Fruit fly (Drosophila melanogaster): ENCODE measurements around the gene Gr93d.

DNA sequence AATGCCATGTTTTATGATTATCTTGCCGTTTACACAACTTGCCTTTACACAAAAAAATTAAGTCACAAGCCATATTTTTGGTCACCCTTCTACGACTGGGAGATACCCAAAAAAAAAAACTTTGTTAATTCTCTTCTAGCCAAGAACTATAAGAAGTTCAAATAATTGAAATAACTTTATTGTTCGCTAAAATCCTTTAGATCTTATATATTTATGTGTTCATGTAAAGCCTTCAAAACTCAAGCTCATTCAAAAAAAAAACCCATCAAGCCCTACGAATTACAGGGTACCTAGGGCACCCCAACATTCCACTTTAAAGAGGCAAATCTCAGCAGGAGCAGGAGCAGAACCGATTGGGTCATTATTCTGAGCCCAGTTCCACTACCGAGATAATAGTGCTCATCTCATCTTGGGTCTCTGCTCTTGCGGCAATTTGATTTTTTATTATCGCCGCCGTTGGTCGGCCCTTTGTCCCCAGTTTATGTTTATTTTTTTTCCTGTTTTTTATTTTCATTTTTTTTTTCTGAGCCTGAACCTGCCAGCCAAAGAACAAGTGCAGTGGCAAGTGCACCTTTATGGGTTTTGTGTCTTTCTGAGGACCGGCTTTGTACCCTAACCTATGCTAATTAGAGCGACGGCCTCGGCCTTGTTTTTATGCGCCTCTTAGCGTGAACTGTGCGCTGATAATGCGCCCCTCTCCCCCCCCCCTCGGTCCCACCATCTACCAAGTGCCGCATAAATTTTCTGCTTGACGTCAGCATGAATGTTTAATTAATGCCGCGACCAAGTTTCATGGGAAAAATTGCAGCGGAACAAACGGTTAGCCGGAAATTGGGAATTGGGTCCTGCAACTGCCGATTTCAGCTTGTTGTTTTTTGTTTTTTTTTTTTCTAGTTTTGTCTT is 4.7 kb downstream of the Gr93d start:
- TF ChIP-seq cnc (optimal IDR thresholded peaks at IDR 0.05): no peak
- TF ChIP-seq CG14711 (tag; optimal IDR thresholded peaks at IDR 0.05): no peak
- TF ChIP-seq Clk (GFP tag; optimal IDR thresholded peaks at IDR 0.05): no peak
- TF ChIP-seq cic (GFP tag; optimal IDR thresholded peaks at IDR 0.05): no peak
- no peak for TF ChIP-seq Mnt (GFP tag; optimal IDR thresholded peaks at IDR 0.05)
- no peak for TF ChIP-seq CG7045 (GFP tag; optimal IDR thresholded peaks at IDR 0.05)
- no peak for TF ChIP-seq CG11617 (GFP tag; optimal IDR thresholded peaks at IDR 0.05)
- no peak for TF ChIP-seq tj (GFP tag; optimal IDR thresholded peaks at IDR 0.05)
- no peak for TF ChIP-seq bab1 (GFP tag; optimal IDR thresholded peaks at IDR 0.05)

All from whole organism, adult.